Worm (Caenorhabditis elegans) whole organism, young adult: ENCODE measurements around the gene myrf-1.

Experiments
- B0261.1 ChIP-seq: sonication (generic microtip); optimal IDR thresholded peaks from 2 replicates; lab custom pipeline; 2016; ENCODE audit warnings: mild to moderate bottlenecking, missing genetic modification characterization, moderate library complexity, missing compliant biosample characterization
- B0336.3 ChIP-seq: fragments of 200-800 bp; sonication (Bioruptor generic); IDR thresholded peaks from 2 replicates; pipeline ENCODE4 v1.3.6; 2022; ENCODE audit warnings: missing genetic modification characterization, missing compliant biosample characterization
- C06A6.2 ChIP-seq: fragments of 200-800 bp; sonication (Bioruptor generic); conservative IDR thresholded peaks from 2 replicates; pipeline ENCODE4 v1.3.6; 2022; ENCODE audit warnings: missing genetic modification characterization, missing compliant biosample characterization
- C17E4.6 ChIP-seq: fragments of 200-800 bp; sonication (Bioruptor generic); IDR thresholded peaks from 2 replicates; pipeline ENCODE4 v1.3.6; 2022; ENCODE audit warnings: missing genetic modification reagents, missing genetic modification characterization, missing compliant biosample characterization
- D2030.7 ChIP-seq: fragments of 200-800 bp; sonication (Bioruptor generic); IDR thresholded peaks from 2 replicates; pipeline ENCODE4 v1.3.6; 2022; ENCODE audit warnings: missing genetic modification reagents, missing genetic modification characterization, missing compliant biosample characterization
- F22D6.2 ChIP-seq: sonication (generic microtip); optimal IDR thresholded peaks from 2 replicates; lab custom pipeline; 2016; ENCODE audit warnings: mild to moderate bottlenecking, missing genetic modification characterization, missing compliant biosample characterization
- F23B12.7 ChIP-seq: sonication (generic microtip); optimal IDR thresholded peaks from 2 replicates; lab custom pipeline; 2017; ENCODE audit warnings: missing genetic modification characterization, mild to moderate bottlenecking, missing compliant biosample characterization, antibody characterized with exemption, moderate library complexity; ENCODE audit not compliant: insufficient read depth
- F39B2.1 ChIP-seq: fragments of 200-800 bp; sonication (Bioruptor generic); IDR thresholded peaks from 2 replicates; pipeline ENCODE4 v1.3.6; 2022; ENCODE audit warnings: missing genetic modification reagents, missing genetic modification characterization, missing compliant biosample characterization
- F52B5.7 ChIP-seq: sonication (generic microtip); optimal IDR thresholded peaks from 2 replicates; lab custom pipeline; 2016; ENCODE audit warnings: mild to moderate bottlenecking, missing genetic modification characterization, missing compliant biosample characterization
- F57A8.1 ChIP-seq: fragments of 200-800 bp; sonication (Bioruptor generic); optimal IDR thresholded peaks from 2 replicates; lab custom pipeline; 2018; ENCODE audit warnings: mild to moderate bottlenecking, missing genetic modification characterization, moderate library complexity, missing compliant biosample characterization
- T07F8.4 ChIP-seq: sonication (generic microtip); optimal IDR thresholded peaks from 2 replicates; lab custom pipeline; 2016; ENCODE audit warnings: mild to moderate bottlenecking, missing genetic modification characterization, moderate library complexity, missing compliant biosample characterization
- T26A5.8 ChIP-seq: sonication (generic microtip); optimal IDR thresholded peaks from 2 replicates; lab custom pipeline; 2016; ENCODE audit warnings: missing genetic modification characterization, missing compliant biosample characterization
- Y95B8A.8 ChIP-seq: fragments of 200-800 bp; sonication (Bioruptor generic); IDR thresholded peaks from 2 replicates; pipeline ENCODE4 v1.3.6; 2022; ENCODE audit warnings: missing genetic modification reagents, missing genetic modification characterization, missing compliant biosample characterization
- ZK185.1 ChIP-seq: sonication (generic microtip); optimal IDR thresholded peaks from 2 replicates; lab custom pipeline; 2016; ENCODE audit warnings: mild to moderate bottlenecking, missing genetic modification characterization, missing compliant biosample characterization; ENCODE audit not compliant: poor library complexity, severe bottlenecking
- ama-1 ChIP-seq, 3 experiments: fragments of 150-350 bp in 1 of 3; sonication (generic microtip) in 2 of 3; optimal IDR thresholded peaks; 2 replicates each; lab custom pipeline; 2014 to 2018; ENCODE audit warnings: missing biosample characterization in 2 of 3, missing genetic modification characterization in 2 of 3, missing genetic modification reagents in 2 of 3
- athp-1 ChIP-seq: sonication (generic microtip); optimal IDR thresholded peaks from 2 replicates; lab custom pipeline; 2017; ENCODE audit warnings: mild to moderate bottlenecking, missing genetic modification characterization, missing compliant biosample characterization
- attf-6 ChIP-seq: fragments of 200-800 bp; sonication (Bioruptor generic); IDR thresholded peaks from 2 replicates; pipeline ENCODE4 v1.3.6; 2022; ENCODE audit warnings: missing genetic modification reagents, missing genetic modification characterization, missing compliant biosample characterization
- bed-1 ChIP-seq: fragments of 200-800 bp; sonication (Bioruptor generic); IDR thresholded peaks from 2 replicates; pipeline ENCODE4 v1.3.6; 2022; ENCODE audit warnings: missing genetic modification reagents, missing genetic modification characterization, missing compliant biosample characterization
- ceh-27 ChIP-seq: fragments of 200-800 bp; sonication (Bioruptor generic); optimal IDR thresholded peaks from 2 replicates; lab custom pipeline; 2018; ENCODE audit warnings: mild to moderate bottlenecking, missing genetic modification characterization, moderate library complexity, missing compliant biosample characterization
- ceh-79 ChIP-seq: sonication (generic microtip); optimal IDR thresholded peaks from 2 replicates; lab custom pipeline; 2017; ENCODE audit warnings: mild to moderate bottlenecking, missing genetic modification characterization, missing compliant biosample characterization
- chd-7 ChIP-seq: sonication (generic microtip); optimal IDR thresholded peaks from 2 replicates; lab custom pipeline; 2016; ENCODE audit warnings: mild to moderate bottlenecking, missing genetic modification characterization, moderate library complexity, missing compliant biosample characterization
- dpff-1 ChIP-seq: sonication (generic microtip); optimal IDR thresholded peaks from 2 replicates; lab custom pipeline; 2017; ENCODE audit warnings: mild to moderate bottlenecking, missing genetic modification characterization, missing compliant biosample characterization
- dpl-1 ChIP-seq: fragments of 150-350 bp; optimal IDR thresholded peaks from 2 replicates; lab custom pipeline; 2014; ENCODE audit warnings: missing biosample characterization, missing genetic modification reagents, missing genetic modification characterization
- egl-18 ChIP-seq: fragments of 200-800 bp; sonication (Bioruptor generic); IDR thresholded peaks from 2 replicates; pipeline ENCODE4 v1.3.6; 2022; ENCODE audit warnings: missing genetic modification reagents, missing genetic modification characterization, missing compliant biosample characterization
- ekl-4 ChIP-seq: fragments of 200-800 bp; sonication (Bioruptor generic); IDR thresholded peaks from 2 replicates; pipeline ENCODE4 v1.3.6; 2022; ENCODE audit warnings: missing genetic modification reagents, missing genetic modification characterization, missing compliant biosample characterization
- fkh-3 ChIP-seq: sonication (generic microtip); optimal IDR thresholded peaks from 2 replicates; lab custom pipeline; 2016; ENCODE audit warnings: mild to moderate bottlenecking, missing genetic modification characterization, missing compliant biosample characterization
- him-1 ChIP-seq: sonication (generic microtip); optimal IDR thresholded peaks from 2 replicates; lab custom pipeline; 2016; ENCODE audit warnings: missing genotype, missing genetic modification reagents, missing genetic modification characterization, missing compliant biosample characterization
- hlh-12 ChIP-seq: sonication (generic microtip); optimal IDR thresholded peaks from 2 replicates; lab custom pipeline; 2016; ENCODE audit warnings: missing genetic modification characterization, missing compliant biosample characterization
- hlh-26 ChIP-seq: fragments of 200-800 bp; sonication (Bioruptor generic); conservative IDR thresholded peaks from 2 replicates; pipeline ENCODE4 v1.3.6; 2022; ENCODE audit warnings: missing genetic modification reagents, missing genetic modification characterization, missing compliant biosample characterization
- hmg-20 ChIP-seq: fragments of 200-800 bp; sonication (Bioruptor generic); IDR thresholded peaks from 2 replicates; pipeline ENCODE4 v1.3.6; 2022; ENCODE audit warnings: missing genetic modification reagents, missing genetic modification characterization, missing compliant biosample characterization
- hrde-1 ChIP-seq: sonication (generic microtip); optimal IDR thresholded peaks from 2 replicates; lab custom pipeline; 2016; ENCODE audit warnings: missing genetic modification characterization, mild to moderate bottlenecking, missing compliant biosample characterization, moderate library complexity, missing genotype, missing genetic modification reagents, borderline replicate concordance
- hsf-1 ChIP-seq: fragments of 200-800 bp; sonication (Bioruptor generic); IDR thresholded peaks from 2 replicates; pipeline ENCODE4 v1.3.6; 2022; ENCODE audit warnings: missing genetic modification reagents, missing genetic modification characterization, missing compliant biosample characterization
- let-526 ChIP-seq: fragments of 200-800 bp; sonication (Bioruptor generic); IDR thresholded peaks from 2 replicates; pipeline ENCODE4 v1.3.6; 2022; ENCODE audit warnings: missing genetic modification reagents, missing genetic modification characterization, missing compliant biosample characterization
- lin-35 ChIP-seq, 3 experiments: fragments of 150-350 bp in 2 of 3; sonication (generic microtip) in 1 of 3; optimal IDR thresholded peaks; 2 replicates each; lab custom pipeline; 2014 to 2018; ENCODE audit warnings: missing biosample characterization in 3 of 3, missing genetic modification characterization in 3 of 3, missing genetic modification reagents in 3 of 3
- lsl-1 ChIP-seq: fragments of 200-800 bp; sonication (Bioruptor generic); optimal IDR thresholded peaks from 2 replicates; lab custom pipeline; 2018; ENCODE audit warnings: mild to moderate bottlenecking, missing genetic modification characterization, moderate library complexity, missing compliant biosample characterization
- mes-4 ChIP-seq: sonication (generic microtip); optimal IDR thresholded peaks from 2 replicates; lab custom pipeline; 2016; ENCODE audit warnings: missing genotype, missing genetic modification characterization, missing compliant biosample characterization
- nfya-1 ChIP-seq: sonication (generic microtip); optimal IDR thresholded peaks from 2 replicates; lab custom pipeline; 2017; ENCODE audit warnings: antibody characterized with exemption, missing compliant biosample characterization, missing genetic modification characterization, borderline replicate concordance; ENCODE audit not compliant: insufficient read depth
- nhr-179 ChIP-seq: sonication (generic microtip); optimal IDR thresholded peaks from 2 replicates; lab custom pipeline; 2016; ENCODE audit warnings: mild to moderate bottlenecking, missing genetic modification characterization, missing compliant biosample characterization
- pbrm-1 ChIP-seq: fragments of 200-800 bp; sonication (Bioruptor generic); IDR thresholded peaks from 2 replicates; pipeline ENCODE4 v1.3.6; 2022; ENCODE audit warnings: missing genetic modification reagents, missing genetic modification characterization, missing compliant biosample characterization
- rcor-1 ChIP-seq: fragments of 200-800 bp; sonication (Bioruptor generic); IDR thresholded peaks from 2 replicates; pipeline ENCODE4 v1.3.6; 2022; ENCODE audit warnings: missing genetic modification reagents, missing genetic modification characterization, missing compliant biosample characterization
- sea-2 ChIP-seq: fragments of 200-800 bp; sonication (Bioruptor generic); IDR thresholded peaks from 2 replicates; pipeline ENCODE4 v1.3.6; 2022; ENCODE audit warnings: missing genetic modification characterization, missing compliant biosample characterization
- snpc-1.3 ChIP-seq: sonication (generic microtip); optimal IDR thresholded peaks from 2 replicates; lab custom pipeline; 2017; ENCODE audit warnings: missing genetic modification characterization, mild to moderate bottlenecking, missing compliant biosample characterization, antibody characterized with exemption, moderate library complexity, missing genotype, missing genetic modification reagents; ENCODE audit not compliant: insufficient read depth
- tbp1 ChIP-seq: fragments of 200-800 bp; sonication (Bioruptor generic); optimal IDR thresholded peaks from 2 replicates; lab custom pipeline; 2018; ENCODE audit warnings: mild to moderate bottlenecking, missing genetic modification characterization, missing compliant biosample characterization
- tbx-9 ChIP-seq: sonication (generic microtip); optimal IDR thresholded peaks from 2 replicates; lab custom pipeline; 2016; ENCODE audit warnings: borderline replicate concordance, missing genetic modification characterization, inconsistent platforms, missing compliant biosample characterization
- unc-62 ChIP-seq: fragments of 150-350 bp; optimal IDR thresholded peaks from 2 replicates; lab custom pipeline; 2014; ENCODE audit warnings: missing biosample characterization, missing genetic modification reagents, missing genetic modification characterization
- ztf-22 ChIP-seq: fragments of 200-800 bp; sonication (Bioruptor generic); optimal IDR thresholded peaks from 2 replicates; lab custom pipeline; 2018; ENCODE audit warnings: mild to moderate bottlenecking, missing genetic modification characterization, moderate library complexity, missing compliant biosample characterization
- ztf-26 ChIP-seq: sonication (generic microtip); optimal IDR thresholded peaks from 2 replicates; lab custom pipeline; 2017; ENCODE audit warnings: missing genetic modification characterization, missing compliant biosample characterization

The myrf-1 gene

ce11 chrII:10541923-10542486 lies 39.7 kb upstream of the myrf-1 start, which contains the start of gene pro-1 (continued):
- TF ChIP-seq ZK185.1 (tag; lab: Kevin White, UChicago) (peak; percentile 90), F22D6.2 (peak; percentile 15), ztf-22 (peak; percentile 47), F39B2.1 (GFP tag; lab: Robert Waterston, UW) (peak; percentile 74; the same call in 1 of the 2 replicates), hlh-12 (tag; lab: Kevin White, UChicago) (no peak), sea-2 (0 out of 2 replicates have a peak, but pooled peaks have one; percentile 9), T07F8.4 (tag; lab: Kevin White, UChicago) (no peak), egl-18 (no peak), ekl-4 (GFP tag; lab: Robert Waterston, UW) (peak; percentile 90), ceh-27 (GFP tag; lab: Kevin White, UChicago) (peak; percentile 26), mes-4 (tag; lab: Kevin White, UChicago) (no peak), lsl-1 (GFP tag; lab: Kevin White, UChicago) (peak; percentile 15), fkh-3 (peak; percentile 17), lin-35 (GFP tag; optimal IDR thresholded peaks at IDR 0.05; lab: Kevin White, UChicago) (peak in 2 of 3 experiments; percentile 40 to 79), nfya-1 (tag; lab: Kevin White, UChicago) (no peak), F23B12.7 (tag; lab: Kevin White, UChicago) (no peak), ztf-26 (tag; lab: Kevin White, UChicago) (peak; percentile 89), C06A6.2 (GFP tag; lab: Robert Waterston, UW) (peak; percentile 80), attf-6 (GFP tag; lab: Robert Waterston, UW) (no peak), snpc-1.3 (tag; lab: Kevin White, UChicago) (peak; percentile 63), Y95B8A.8 (GFP tag; lab: Robert Waterston, UW) (peak; percentile 85), him-1 (no peak), hmg-20 (GFP tag; lab: Robert Waterston, UW) (peak; percentile 30; the same call in 1 of the 2 replicates), dpff-1 (tag; lab: Kevin White, UChicago) (no peak), T26A5.8 (tag; lab: Kevin White, UChicago) (peak; percentile 50), B0336.3 (GFP tag; lab: Robert Waterston, UW) (peak; percentile 4; the same call in 1 of the 2 replicates), ama-1 (optimal IDR thresholded peaks at IDR 0.05; lab: Kevin White, UChicago) (peak; percentile 81), ama-1 (GFP tag; optimal IDR thresholded peaks at IDR 0.05; lab: Kevin White, UChicago) (peak in 1 of 2 experiments; percentile 30), F57A8.1 (GFP tag; lab: Kevin White, UChicago) (no peak), B0261.1 (tag; lab: Kevin White, UChicago) (peak; percentile 18), hsf-1 (peak; percentile 48), bed-1 (GFP tag; lab: Robert Waterston, UW) (no peak), C17E4.6 (GFP tag; lab: Robert Waterston, UW) (no peak), tbp1 (GFP tag; lab: Kevin White, UChicago) (peak; percentile 62), F52B5.7 (tag; lab: Kevin White, UChicago) (peak; percentile 86), D2030.7 (peak; percentile 36; the same call in 1 of the 2 replicates), hrde-1 (tag; lab: Kevin White, UChicago) (no peak), pbrm-1 (GFP tag; lab: Robert Waterston, UW) (peak; percentile 94), chd-7 (tag; lab: Kevin White, UChicago) (peak; percentile 94), athp-1 (tag; lab: Kevin White, UChicago) (peak; percentile 99), rcor-1 (GFP tag; lab: Robert Waterston, UW) (peak; percentile 52; the same call in 1 of the 2 replicates), hlh-26 (GFP tag; lab: Robert Waterston, UW) (no peak), ceh-79 (tag; lab: Kevin White, UChicago) (peak; percentile 74), tbx-9 (tag; lab: Kevin White, UChicago) (peak; percentile 5), let-526 (GFP tag; lab: Robert Waterston, UW) (peak; percentile 84), dpl-1 (GFP tag; lab: Kevin White, UChicago) (no peak), unc-62 (peak; percentile 84), nhr-179 (tag; lab: Kevin White, UChicago) (no peak)
